Fruit fly (Drosophila melanogaster) whole organism, embryonic: Measurements from ENCODE around the gene Ns4.

Source experiments
- Aef1 ChIP-seq: fragments of 200-800 bp; sonication (Bioruptor generic); IDR thresholded peaks from 3 replicates; pipeline ENCODE4 v1.3.6; 2022; ENCODE audit warnings: missing biosample characterization, missing genetic modification characterization
- CG11093 ChIP-seq: fragments of 200-800 bp; sonication (Bioruptor generic); IDR thresholded peaks from 3 replicates; pipeline ENCODE4 v1.3.6; 2022; ENCODE audit warnings: missing biosample characterization, missing genetic modification characterization
- CG12236 ChIP-seq: fragments of 200-800 bp; sonication (Bioruptor generic); optimal IDR thresholded peaks from 2 replicates; lab custom pipeline; 2016; ENCODE audit warnings: missing biosample characterization, missing genetic modification characterization
- CG13894 ChIP-seq: fragments of 200-800 bp; sonication (Bioruptor generic); optimal IDR thresholded peaks from 3 replicates; lab custom pipeline; 2018; ENCODE audit warnings: missing biosample characterization, mild to moderate bottlenecking, missing genetic modification characterization, moderate library complexity
- CG14860 ChIP-seq: fragments of 200-800 bp; sonication (Bioruptor generic); IDR thresholded peaks from 3 replicates; pipeline ENCODE4 v1.3.6; 2022; ENCODE audit warnings: missing biosample characterization, missing genetic modification characterization; ENCODE audit not compliant: partially characterized antibody
- CG15269 ChIP-seq: fragments of 200-800 bp; sonication (Bioruptor generic); optimal IDR thresholded peaks from 2 replicates; lab custom pipeline; 2018; ENCODE audit warnings: missing biosample characterization, mild to moderate bottlenecking, missing genetic modification characterization, moderate library complexity
- CG15514 ChIP-seq: fragments of 200-800 bp; sonication (Bioruptor generic); optimal IDR thresholded peaks from 3 replicates; lab custom pipeline; 2017; ENCODE audit warnings: missing biosample characterization, missing genetic modification characterization, mild to moderate bottlenecking, moderate library complexity, missing genetic modification reagents
- CG17186 ChIP-seq: fragments of 200-800 bp; sonication (Bioruptor generic); optimal IDR thresholded peaks from 3 replicates; lab custom pipeline; 2017; ENCODE audit warnings: missing biosample characterization, missing genetic modification reagents, missing genetic modification characterization
- CG18011 ChIP-seq: fragments of 200-800 bp; sonication (Bioruptor generic); optimal IDR thresholded peaks from 2 replicates; lab custom pipeline; 2017; ENCODE audit warnings: missing biosample characterization, missing genetic modification characterization, mild to moderate bottlenecking, moderate library complexity, missing genotype
- CG1832 ChIP-seq: fragments of 200-800 bp; sonication (Bioruptor generic); optimal IDR thresholded peaks from 2 replicates; lab custom pipeline; 2017; ENCODE audit warnings: missing biosample characterization, mild to moderate bottlenecking, missing genetic modification characterization, inconsistent platforms
- CG2202 ChIP-seq: fragments of 200-800 bp; sonication (Bioruptor generic); optimal IDR thresholded peaks from 2 replicates; lab custom pipeline; 2018; ENCODE audit warnings: missing biosample characterization, mild to moderate bottlenecking, missing genetic modification characterization
- CG5245 ChIP-seq: fragments of 200-800 bp; sonication (Bioruptor generic); optimal IDR thresholded peaks from 3 replicates; lab custom pipeline; 2016; ENCODE audit warnings: missing biosample characterization, missing genetic modification characterization
- CG5953 ChIP-seq: fragments of 200-800 bp; sonication (Bioruptor generic); IDR thresholded peaks from 2 replicates; pipeline ENCODE4 v1.3.6; 2022; ENCODE audit warnings: missing biosample characterization, missing genetic modification characterization
- CG6254 ChIP-seq: fragments of 200-800 bp; sonication (Bioruptor generic); optimal IDR thresholded peaks from 3 replicates; lab custom pipeline; 2017; ENCODE audit warnings: mild to moderate bottlenecking, missing biosample characterization, missing genetic modification reagents, missing genetic modification characterization
- CG7271 ChIP-seq: fragments of 200-800 bp; sonication (Bioruptor generic); optimal IDR thresholded peaks from 2 replicates; lab custom pipeline; 2018; ENCODE audit warnings: missing biosample characterization, mild to moderate bottlenecking, missing genetic modification characterization, moderate library complexity
- CG7786 ChIP-seq: fragments of 200-800 bp; sonication (Bioruptor generic); optimal IDR thresholded peaks from 2 replicates; lab custom pipeline; 2016; ENCODE audit warnings: missing biosample characterization, missing genetic modification characterization
- CG8765 ChIP-seq: fragments of 200-800 bp; sonication (Bioruptor generic); IDR thresholded peaks from 2 replicates; pipeline ENCODE4 v1.3.6; 2022; ENCODE audit warnings: missing biosample characterization, missing genetic modification characterization
- CG9215 ChIP-seq: fragments of 200-800 bp; sonication (Bioruptor generic); IDR thresholded peaks from 2 replicates; pipeline ENCODE4 v1.3.6; 2022; ENCODE audit warnings: missing biosample characterization, missing genetic modification characterization
- CG9609 ChIP-seq: fragments of 200-800 bp; sonication (Bioruptor generic); optimal IDR thresholded peaks from 3 replicates; lab custom pipeline; 2016; ENCODE audit warnings: missing biosample characterization, missing genetic modification characterization
- CG9727 ChIP-seq: fragments of 200-800 bp; sonication (Bioruptor generic); optimal IDR thresholded peaks from 3 replicates; lab custom pipeline; 2017; ENCODE audit warnings: missing biosample characterization, mild to moderate bottlenecking, missing genetic modification characterization
- Dbx ChIP-seq: fragments of 200-800 bp; sonication (Bioruptor generic); IDR thresholded peaks from 3 replicates; pipeline ENCODE4 v1.3.6; 2022; ENCODE audit warnings: missing biosample characterization, missing genetic modification characterization
- Dip2 ChIP-seq: fragments of 200-800 bp; sonication (Bioruptor generic); IDR thresholded peaks from 2 replicates; pipeline ENCODE4 v1.3.6; 2022; ENCODE audit warnings: missing biosample characterization, missing genetic modification characterization
- Doc2 ChIP-seq: fragments of 200-800 bp; sonication (Bioruptor generic); IDR thresholded peaks from 2 replicates; pipeline ENCODE4 v1.3.6; 2022; ENCODE audit warnings: missing biosample characterization, missing genetic modification characterization
- E2f1 ChIP-seq: fragments of 200-800 bp; sonication (Bioruptor generic); IDR thresholded peaks from 2 replicates; pipeline ENCODE4 v1.3.6; 2022; ENCODE audit warnings: missing biosample characterization, missing genetic modification characterization
- Eip74EF ChIP-seq, 2 experiments: fragments of 200-800 bp in 1 of 2; fragments of >200 bp in 1 of 2; sonication (Bioruptor generic) in 1 of 2; optimal IDR thresholded peaks; 2 replicates each; lab custom pipeline; 2017 to 2019; ENCODE audit warnings: missing biosample characterization in 2 of 2, missing genetic modification characterization in 2 of 2, mild to moderate bottlenecking in 1 of 2, moderate library complexity in 1 of 2
- Fer2 ChIP-seq: fragments of 200-800 bp; sonication (Bioruptor generic); optimal IDR thresholded peaks from 2 replicates; lab custom pipeline; 2018; ENCODE audit warnings: missing biosample characterization, mild to moderate bottlenecking, missing genetic modification characterization, moderate library complexity
- GATAe ChIP-seq: fragments of 200-800 bp; sonication (Bioruptor generic); conservative IDR thresholded peaks from 2 replicates; pipeline ENCODE4 v1.3.6; 2022; ENCODE audit warnings: missing biosample characterization, missing genetic modification characterization
- Hand ChIP-seq: fragments of 200-800 bp; sonication (Bioruptor generic); optimal IDR thresholded peaks from 2 replicates; lab custom pipeline; 2017; ENCODE audit warnings: mild to moderate bottlenecking, missing biosample characterization, missing genetic modification reagents, missing genetic modification characterization
- Hr51 ChIP-seq, 2 experiments: fragments of 200-800 bp; sonication (Bioruptor generic); optimal IDR thresholded peaks; 2 replicates in 1 of 2; 3 replicates in 1 of 2; lab custom pipeline; 2016 to 2018; ENCODE audit warnings: missing biosample characterization in 2 of 2, missing genetic modification characterization in 2 of 2, mild to moderate bottlenecking in 1 of 2, moderate library complexity in 1 of 2
- Neu2 ChIP-seq: fragments of 200-800 bp; sonication (Bioruptor generic); optimal IDR thresholded peaks from 3 replicates; lab custom pipeline; 2016; ENCODE audit warnings: missing biosample characterization, missing genetic modification characterization, borderline replicate concordance
- Oli ChIP-seq: fragments of 200-800 bp; sonication (Bioruptor generic); optimal IDR thresholded peaks from 2 replicates; lab custom pipeline; 2018; ENCODE audit warnings: missing biosample characterization, mild to moderate bottlenecking, missing genetic modification characterization, moderate library complexity
- Rfx ChIP-seq: fragments of 200-800 bp; sonication (Bioruptor generic); IDR thresholded peaks from 2 replicates; pipeline ENCODE4 v1.3.6; 2022; ENCODE audit warnings: missing biosample characterization, missing genetic modification characterization
- Spps ChIP-seq: fragments of 200-800 bp; sonication (Bioruptor generic); optimal IDR thresholded peaks from 2 replicates; lab custom pipeline; 2018; ENCODE audit warnings: missing biosample characterization, mild to moderate bottlenecking, missing genetic modification characterization
- aop ChIP-seq: fragments of 200-800 bp; sonication (Bioruptor generic); IDR thresholded peaks from 2 replicates; pipeline ENCODE4 v1.3.6; 2022; ENCODE audit warnings: missing biosample characterization, missing genetic modification characterization
- bsh ChIP-seq, 2 experiments: fragments of 200-800 bp; sonication (Bioruptor generic); optimal IDR thresholded peaks; 2 replicates each; lab custom pipeline; 2017 to 2018; ENCODE audit warnings: mild to moderate bottlenecking in 2 of 2, missing biosample characterization in 2 of 2, missing genetic modification characterization in 2 of 2, moderate library complexity in 1 of 2
- cas ChIP-seq: fragments of 200-800 bp; sonication (Bioruptor generic); IDR thresholded peaks from 2 replicates; pipeline ENCODE4 v1.3.6; 2022; ENCODE audit warnings: missing biosample characterization, missing genetic modification characterization
- dati ChIP-seq: fragments of 200-800 bp; sonication (Bioruptor generic); IDR thresholded peaks from 2 replicates; pipeline ENCODE4 v1.3.6; 2022; ENCODE audit warnings: missing biosample characterization, missing genetic modification characterization
- dm ChIP-seq: fragments of 200-800 bp; sonication (Bioruptor generic); optimal IDR thresholded peaks from 3 replicates; lab custom pipeline; 2016; ENCODE audit warnings: missing biosample characterization, missing genetic modification characterization
- fd102C ChIP-seq: fragments of 200-800 bp; sonication (Bioruptor generic); optimal IDR thresholded peaks from 2 replicates; lab custom pipeline; 2018; ENCODE audit warnings: missing biosample characterization, mild to moderate bottlenecking, missing genetic modification characterization, moderate library complexity
- fru ChIP-seq: fragments of >200 bp; optimal IDR thresholded peaks from 2 replicates; lab custom pipeline; 2017
- fu2 ChIP-seq: fragments of 200-800 bp; sonication (Bioruptor generic); optimal IDR thresholded peaks from 2 replicates; lab custom pipeline; 2016; ENCODE audit warnings: missing biosample characterization, missing genetic modification characterization
- hth ChIP-seq: fragments of >200 bp; optimal IDR thresholded peaks from 2 replicates; lab custom pipeline; 2017; ENCODE audit warnings: inconsistent platforms
- lbe ChIP-seq: fragments of 200-800 bp; sonication (Bioruptor generic); optimal IDR thresholded peaks from 2 replicates; lab custom pipeline; 2016; ENCODE audit warnings: missing biosample characterization, mild to moderate bottlenecking, missing genetic modification characterization
- phol ChIP-seq: fragments of 200-800 bp; sonication (Bioruptor generic); optimal IDR thresholded peaks from 3 replicates; lab custom pipeline; 2018; ENCODE audit warnings: missing biosample characterization, mild to moderate bottlenecking, missing genetic modification characterization, moderate library complexity
- slbo ChIP-seq: fragments of 200-800 bp; sonication (Bioruptor generic); IDR thresholded peaks from 2 replicates; pipeline ENCODE4 v1.3.6; 2022; ENCODE audit warnings: missing biosample characterization, missing genetic modification characterization
- sna ChIP-seq: fragments of 200-800 bp; sonication (Bioruptor generic); IDR thresholded peaks from 2 replicates; pipeline ENCODE4 v1.3.6; 2022; ENCODE audit warnings: missing biosample characterization, missing genetic modification characterization; ENCODE audit not compliant: partially characterized antibody
- sqz ChIP-seq: fragments of 200-800 bp; sonication (Bioruptor generic); optimal IDR thresholded peaks from 3 replicates; lab custom pipeline; 2018; ENCODE audit warnings: missing biosample characterization, mild to moderate bottlenecking, missing genetic modification characterization
- tio ChIP-seq: fragments of 200-800 bp; sonication (Bioruptor generic); optimal IDR thresholded peaks from 2 replicates; lab custom pipeline; 2017; ENCODE audit warnings: missing biosample characterization, missing genetic modification characterization, inconsistent platforms

Gene Ns4

dm6 chr2L:20799991-20800897 is 48.0 kb downstream of the Ns4 start (continued):
- TF ChIP-seq GATAe (GFP tag; lab: Robert Waterston, UW) (no peak), CG7786 (GFP tag; lab: Kevin White, UChicago) (peak; percentile 88), dati (0 out of 2 replicates have a peak, but pooled peaks have one; percentile 42), cas (GFP tag; lab: Robert Waterston, UW) (no peak), CG6254 (peak; percentile 7), Neu2 (GFP tag; lab: Kevin White, UChicago) (peak; percentile 55), Rfx (GFP tag; lab: Robert Waterston, UW) (peak; percentile 87), Eip74EF (GFP tag; optimal IDR thresholded peaks at IDR 0.05; lab: Kevin White, UChicago) (no peak), bsh (GFP tag; optimal IDR thresholded peaks at IDR 0.05; lab: Kevin White, UChicago) (peak; percentile 63 to 72), CG12236 (GFP tag; lab: Kevin White, UChicago) (peak; percentile 40), Fer2 (tag; lab: Kevin White, UChicago) (peak; percentile 63), CG7271 (no peak), Hr51 (GFP tag; optimal IDR thresholded peaks at IDR 0.05; lab: Kevin White, UChicago) (peak; percentile 62 to 75), Spps (no peak)

DNA sequence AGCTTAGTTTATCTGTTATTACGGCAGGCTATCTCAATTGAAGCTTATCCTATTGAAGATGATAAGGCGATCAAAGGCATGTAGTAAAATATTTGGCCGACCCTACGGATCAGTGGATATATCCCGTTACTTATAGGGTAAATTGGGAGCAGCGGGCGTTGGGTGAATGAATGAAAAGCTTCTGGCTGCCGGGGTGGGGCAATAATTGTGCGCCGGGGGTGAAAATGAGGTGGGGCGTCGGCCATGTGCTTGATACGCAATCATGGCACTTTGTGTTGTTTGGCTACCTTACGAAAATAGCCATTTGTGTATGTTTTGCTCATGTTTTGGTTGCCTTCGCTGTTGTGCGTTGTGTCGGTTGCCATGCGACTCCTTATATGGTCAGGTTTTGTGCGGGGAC is 49.5 kb downstream of the Ns4 start:
- no peak for TF ChIP-seq Doc2 (GFP tag; lab: Robert Waterston, UW)
- peak; percentile 7 for TF ChIP-seq CG13894 (tag; lab: Kevin White, UChicago)
- TF ChIP-seq CG15269 (tag; lab: Kevin White, UChicago), result no peak
- no peak for TF ChIP-seq CG9609 (GFP tag; lab: Kevin White, UChicago)
- TF ChIP-seq Eip74EF (GFP tag; optimal IDR thresholded peaks at IDR 0.05; lab: Kevin White, UChicago), result no peak
- no peak for TF ChIP-seq Hand (GFP tag; lab: Kevin White, UChicago)
- TF ChIP-seq Oli (tag; lab: Kevin White, UChicago), result no peak
- TF ChIP-seq sqz (GFP tag; lab: Kevin White, UChicago), result no peak
- TF ChIP-seq fru (lab: Kevin White, UChicago), result no peak
- no peak for TF ChIP-seq CG1832 (GFP tag; lab: Kevin White, UChicago)
- no peak for TF ChIP-seq slbo
- TF ChIP-seq CG9215 (GFP tag; lab: Robert Waterston, UW), result 0 out of 2 replicates have a peak, but pooled peaks have one; percentile 25
- TF ChIP-seq aop (GFP tag; lab: Robert Waterston, UW), result no peak
- TF ChIP-seq Dip2 (GFP tag; lab: Robert Waterston, UW), result no peak
- TF ChIP-seq CG2202 (tag; lab: Kevin White, UChicago), result no peak
- TF ChIP-seq CG8765 (GFP tag; lab: Robert Waterston, UW), result no peak
- no peak for TF ChIP-seq lbe (GFP tag; lab: Kevin White, UChicago)
- no peak for TF ChIP-seq CG5245 (GFP tag; lab: Kevin White, UChicago)
- no peak for TF ChIP-seq CG9727
- no peak for TF ChIP-seq CG5953 (GFP tag; lab: Robert Waterston, UW)
- TF ChIP-seq phol, result no peak
- no peak for TF ChIP-seq CG18011
- no peak for TF ChIP-seq Dbx (GFP tag; lab: Robert Waterston, UW)
- TF ChIP-seq CG14860, result no peak
- no peak for TF ChIP-seq hth (lab: Kevin White, UChicago)
- TF ChIP-seq sna (GFP tag; lab: Robert Waterston, UW), result no peak
- no peak for TF ChIP-seq CG15514 (GFP tag; lab: Kevin White, UChicago)
- no peak for TF ChIP-seq fu2
- TF ChIP-seq E2f1, result no peak
- no peak for TF ChIP-seq tio (GFP tag; lab: Kevin White, UChicago)
- TF ChIP-seq dm (GFP tag; lab: Kevin White, UChicago), result no peak
- no peak for TF ChIP-seq Aef1 (GFP tag; lab: Robert Waterston, UW)
- no peak for TF ChIP-seq CG11093
- no peak for TF ChIP-seq CG17186 (GFP tag; lab: Kevin White, UChicago)
- TF ChIP-seq Rfx (GFP tag; lab: Robert Waterston, UW), result no peak; the same call in none of the 2 replicates
- no peak for TF ChIP-seq bsh (GFP tag; optimal IDR thresholded peaks at IDR 0.05; lab: Kevin White, UChicago)
- TF ChIP-seq fd102C (GFP tag; lab: Kevin White, UChicago), result no peak
